Fruit fly (Drosophila melanogaster) whole organism, embryonic: Measurements from ENCODE around the gene fmt.

ENCODE experiments used
- ATbp ChIP-seq: fragments of 200-800 bp; sonication (Bioruptor generic); optimal IDR thresholded peaks from 2 replicates; lab custom pipeline; 2017; ENCODE audit warnings: missing biosample characterization, mild to moderate bottlenecking, missing genetic modification characterization, missing genetic modification reagents
- Blimp-1 ChIP-seq: fragments of 200-800 bp; sonication (Bioruptor generic); optimal IDR thresholded peaks from 3 replicates; lab custom pipeline; 2018; ENCODE audit warnings: missing biosample characterization, missing genetic modification characterization, mild to moderate bottlenecking, moderate library complexity, missing genetic modification reagents
- CG10431 ChIP-seq: fragments of 200-800 bp; sonication (Bioruptor generic); optimal IDR thresholded peaks from 3 replicates; lab custom pipeline; 2018; ENCODE audit warnings: missing biosample characterization, mild to moderate bottlenecking, missing genetic modification characterization
- CG10543 ChIP-seq: fragments of 200-800 bp; sonication (Bioruptor generic); optimal IDR thresholded peaks from 3 replicates; lab custom pipeline; 2017; ENCODE audit warnings: missing biosample characterization, mild to moderate bottlenecking, missing genetic modification characterization, moderate library complexity
- CG12104 ChIP-seq: fragments of 200-800 bp; sonication (Bioruptor generic); optimal IDR thresholded peaks from 3 replicates; lab custom pipeline; 2016; ENCODE audit warnings: missing biosample characterization, missing genetic modification characterization
- CG13296 ChIP-seq: fragments of 200-800 bp; sonication (Bioruptor generic); optimal IDR thresholded peaks from 3 replicates; lab custom pipeline; 2018; ENCODE audit warnings: missing biosample characterization, mild to moderate bottlenecking, missing genetic modification characterization
- CG15073 ChIP-seq: fragments of 200-800 bp; sonication (Bioruptor generic); optimal IDR thresholded peaks from 2 replicates; lab custom pipeline; 2016; ENCODE audit warnings: missing biosample characterization, missing genetic modification characterization
- CG15269 ChIP-seq: fragments of 200-800 bp; sonication (Bioruptor generic); optimal IDR thresholded peaks from 2 replicates; lab custom pipeline; 2018; ENCODE audit warnings: missing biosample characterization, mild to moderate bottlenecking, missing genetic modification characterization, moderate library complexity
- CG17186 ChIP-seq: fragments of 200-800 bp; sonication (Bioruptor generic); optimal IDR thresholded peaks from 3 replicates; lab custom pipeline; 2017; ENCODE audit warnings: missing biosample characterization, missing genetic modification reagents, missing genetic modification characterization
- CG1792 ChIP-seq: fragments of 200-800 bp; sonication (Bioruptor generic); optimal IDR thresholded peaks from 2 replicates; lab custom pipeline; 2016; ENCODE audit warnings: missing biosample characterization, missing genetic modification characterization
- CG18011 ChIP-seq: fragments of 200-800 bp; sonication (Bioruptor generic); optimal IDR thresholded peaks from 2 replicates; lab custom pipeline; 2017; ENCODE audit warnings: missing biosample characterization, missing genetic modification characterization, mild to moderate bottlenecking, moderate library complexity, missing genotype
- CG3847 ChIP-seq: fragments of 200-800 bp; sonication (Bioruptor generic); IDR thresholded peaks from 2 replicates; pipeline ENCODE4 v1.3.6; 2022; ENCODE audit warnings: missing biosample characterization, missing genetic modification characterization
- CG3995 ChIP-seq: fragments of 200-800 bp; sonication (Bioruptor generic); optimal IDR thresholded peaks from 3 replicates; lab custom pipeline; 2016; ENCODE audit warnings: missing biosample characterization, missing genetic modification characterization
- CG4424 ChIP-seq: fragments of 200-800 bp; sonication (Bioruptor generic); optimal IDR thresholded peaks from 3 replicates; lab custom pipeline; 2016; ENCODE audit warnings: missing biosample characterization, missing genetic modification characterization
- CG9609 ChIP-seq: fragments of 200-800 bp; sonication (Bioruptor generic); optimal IDR thresholded peaks from 3 replicates; lab custom pipeline; 2016; ENCODE audit warnings: missing biosample characterization, missing genetic modification characterization
- CkIIα-i1 ChIP-seq: fragments of 200-800 bp; sonication (Bioruptor generic); IDR thresholded peaks from 2 replicates; pipeline ENCODE4 v1.3.6; 2022; ENCODE audit warnings: missing biosample characterization, missing genetic modification characterization
- Doc3 ChIP-seq: fragments of 200-800 bp; sonication (Bioruptor generic); IDR thresholded peaks from 3 replicates; pipeline ENCODE4 v1.3.6; 2022; ENCODE audit warnings: missing biosample characterization, missing genetic modification characterization; ENCODE audit not compliant: partially characterized antibody
- Dref ChIP-seq: fragments of 200-800 bp; sonication (Bioruptor generic); IDR thresholded peaks from 2 replicates; pipeline ENCODE4 v1.3.6; 2022; ENCODE audit warnings: missing biosample characterization, missing genetic modification characterization
- Gug ChIP-seq: fragments of 200-800 bp; sonication (Bioruptor generic); IDR thresholded peaks from 4 replicates; pipeline ENCODE4 v1.3.6; 2022; ENCODE audit warnings: missing biosample characterization, missing genetic modification characterization
- H15 ChIP-seq: fragments of 200-800 bp; sonication (Bioruptor generic); IDR thresholded peaks from 3 replicates; pipeline ENCODE4 v1.3.6; 2022; ENCODE audit warnings: missing biosample characterization, missing genetic modification characterization
- H2.0 ChIP-seq: fragments of 200-800 bp; sonication (Bioruptor generic); IDR thresholded peaks from 2 replicates; pipeline ENCODE4 v1.3.6; 2022; ENCODE audit warnings: missing biosample characterization, missing genetic modification characterization
- Hand ChIP-seq: fragments of 200-800 bp; sonication (Bioruptor generic); optimal IDR thresholded peaks from 2 replicates; lab custom pipeline; 2017; ENCODE audit warnings: mild to moderate bottlenecking, missing biosample characterization, missing genetic modification reagents, missing genetic modification characterization
- Hmx ChIP-seq: fragments of 200-800 bp; sonication (Bioruptor generic); optimal IDR thresholded peaks from 2 replicates; lab custom pipeline; 2016; ENCODE audit warnings: missing biosample characterization, missing genetic modification characterization
- Jarid2 ChIP-seq: fragments of 200-800 bp; sonication (Bioruptor generic); optimal IDR thresholded peaks from 3 replicates; lab custom pipeline; 2017; ENCODE audit warnings: mild to moderate bottlenecking, missing biosample characterization, missing genetic modification reagents, missing genetic modification characterization
- Lim3 ChIP-seq: fragments of 200-800 bp; sonication (Bioruptor generic); IDR thresholded peaks from 2 replicates; pipeline ENCODE4 v1.3.6; 2022; ENCODE audit warnings: missing biosample characterization, missing genetic modification characterization
- Mad ChIP-seq: fragments of 200-800 bp; sonication (Bioruptor generic); optimal IDR thresholded peaks from 2 replicates; lab custom pipeline; 2016; ENCODE audit warnings: missing biosample characterization, missing genetic modification characterization
- Oli ChIP-seq: fragments of 200-800 bp; sonication (Bioruptor generic); optimal IDR thresholded peaks from 2 replicates; lab custom pipeline; 2018; ENCODE audit warnings: missing biosample characterization, mild to moderate bottlenecking, missing genetic modification characterization, moderate library complexity
- Opbp ChIP-seq: fragments of 200-800 bp; sonication (Bioruptor generic); IDR thresholded peaks from 3 replicates; pipeline ENCODE4 v1.3.6; 2022; ENCODE audit warnings: missing biosample characterization, missing genetic modification characterization; ENCODE audit not compliant: partially characterized antibody
- Ptx1 ChIP-seq: fragments of 200-800 bp; sonication (Bioruptor generic); IDR thresholded peaks from 2 replicates; pipeline ENCODE4 v1.3.6; 2022; ENCODE audit warnings: missing biosample characterization, missing genetic modification characterization
- Taf1 ChIP-seq: fragments of 200-800 bp; sonication (Bioruptor generic); IDR thresholded peaks from 2 replicates; pipeline ENCODE4 v1.3.6; 2022; ENCODE audit warnings: missing biosample characterization, missing genetic modification characterization
- ara ChIP-seq: fragments of 200-800 bp; sonication (Bioruptor generic); IDR thresholded peaks from 2 replicates; pipeline ENCODE4 v1.3.6; 2022; ENCODE audit warnings: missing biosample characterization, missing genetic modification characterization
- dm ChIP-seq: fragments of 200-800 bp; sonication (Bioruptor generic); optimal IDR thresholded peaks from 3 replicates; lab custom pipeline; 2016; ENCODE audit warnings: missing biosample characterization, missing genetic modification characterization
- exex ChIP-seq: fragments of 200-800 bp; sonication (Bioruptor generic); optimal IDR thresholded peaks from 4 replicates; lab custom pipeline; 2018; ENCODE audit warnings: missing biosample characterization, mild to moderate bottlenecking, missing genetic modification characterization, moderate library complexity
- fd64A ChIP-seq: fragments of 200-800 bp; sonication (Bioruptor generic); optimal IDR thresholded peaks from 3 replicates; lab custom pipeline; 2018; ENCODE audit warnings: missing biosample characterization, mild to moderate bottlenecking, missing genetic modification characterization
- fu2 ChIP-seq: fragments of 200-800 bp; sonication (Bioruptor generic); optimal IDR thresholded peaks from 2 replicates; lab custom pipeline; 2016; ENCODE audit warnings: missing biosample characterization, missing genetic modification characterization
- gem ChIP-seq: fragments of 200-800 bp; sonication (Bioruptor generic); optimal IDR thresholded peaks from 2 replicates; lab custom pipeline; 2019; ENCODE audit warnings: missing biosample characterization, mild to moderate bottlenecking, missing genetic modification characterization, moderate library complexity
- kay ChIP-seq: fragments of 200-800 bp; sonication (Bioruptor generic); optimal IDR thresholded peaks from 2 replicates; lab custom pipeline; 2016; ENCODE audit warnings: missing biosample characterization, missing genetic modification characterization
- klu ChIP-seq: fragments of 200-800 bp; sonication (Bioruptor generic); IDR thresholded peaks from 2 replicates; pipeline ENCODE4 v1.3.6; 2022; ENCODE audit warnings: missing biosample characterization, missing genetic modification characterization
- knrl ChIP-seq: fragments of 200-800 bp; sonication (Bioruptor generic); IDR thresholded peaks from 3 replicates; pipeline ENCODE4 v1.3.6; 2022; ENCODE audit warnings: missing biosample characterization, missing genetic modification characterization; ENCODE audit not compliant: partially characterized antibody
- mld ChIP-seq: fragments of 200-800 bp; sonication (Bioruptor generic); IDR thresholded peaks from 3 replicates; pipeline ENCODE4 v1.3.6; 2022; ENCODE audit warnings: missing biosample characterization, missing genetic modification characterization; ENCODE audit not compliant: partially characterized antibody
- nau ChIP-seq: fragments of 200-800 bp; sonication (Bioruptor generic); optimal IDR thresholded peaks from 3 replicates; lab custom pipeline; 2017; ENCODE audit warnings: missing biosample characterization, mild to moderate bottlenecking, missing genetic modification characterization, missing genetic modification reagents
- nmo ChIP-seq: fragments of 200-800 bp; sonication (Bioruptor generic); optimal IDR thresholded peaks from 2 replicates; lab custom pipeline; 2018; ENCODE audit warnings: missing biosample characterization, mild to moderate bottlenecking, missing genetic modification characterization, moderate library complexity
- pan ChIP-seq, 4 experiments: fragments of >200 bp in 3 of 4; fragments of 200-800 bp in 1 of 4; sonication (Bioruptor generic) in 1 of 4; optimal IDR thresholded peaks in 3 of 4; IDR thresholded peaks in 1 of 4; 2 replicates each; pipeline versions ENCODE4 v1.3.6 to Lab custom; 2017 to 2022; ENCODE audit warnings: missing biosample characterization in 2 of 4, missing genetic modification characterization in 2 of 4, mixed read lengths in 1 of 4
- rib ChIP-seq: fragments of 200-800 bp; sonication (Bioruptor generic); IDR thresholded peaks from 2 replicates; pipeline ENCODE4 v1.3.6; 2022; ENCODE audit warnings: missing biosample characterization, missing genetic modification characterization
- salm ChIP-seq: fragments of 200-800 bp; sonication (Bioruptor generic); optimal IDR thresholded peaks from 2 replicates; lab custom pipeline; 2018; ENCODE audit warnings: missing biosample characterization, mild to moderate bottlenecking, missing genetic modification characterization
- slou ChIP-seq: fragments of 200-800 bp; sonication (Bioruptor generic); optimal IDR thresholded peaks from 3 replicates; lab custom pipeline; 2016; ENCODE audit warnings: missing biosample characterization, missing genetic modification characterization
- trem ChIP-seq: fragments of 200-800 bp; optimal IDR thresholded peaks from 3 replicates; lab custom pipeline; 2019; ENCODE audit warnings: missing biosample characterization, mild to moderate bottlenecking, missing genetic modification characterization, moderate library complexity
- tx ChIP-seq: fragments of 200-800 bp; sonication (Bioruptor generic); optimal IDR thresholded peaks from 2 replicates; lab custom pipeline; 2016; ENCODE audit warnings: missing biosample characterization, missing genetic modification characterization
- unc-4 ChIP-seq: fragments of 200-800 bp; sonication (Bioruptor generic); IDR thresholded peaks from 2 replicates; pipeline ENCODE4 v1.3.6; 2022; ENCODE audit warnings: missing biosample characterization, missing genetic modification characterization; ENCODE audit not compliant: partially characterized antibody
- wdn ChIP-seq: fragments of 200-800 bp; sonication (Bioruptor generic); IDR thresholded peaks from 2 replicates; pipeline ENCODE4 v1.3.6; 2022; ENCODE audit warnings: missing biosample characterization, missing genetic modification characterization
- yki ChIP-seq: fragments of >200 bp; optimal IDR thresholded peaks from 3 replicates; lab custom pipeline; 2018

The fmt gene

dm6 chr3L:6217212-6217611, 43.5 kb upstream of the fmt start (continued):
- no peak for TF ChIP-seq fd64A (GFP tag; lab: Kevin White, UChicago)
- TF ChIP-seq dm (GFP tag; lab: Kevin White, UChicago), result peak; percentile 19
- peak; percentile 78 for TF ChIP-seq Ptx1 (GFP tag; lab: Robert Waterston, UW)
- TF ChIP-seq H15, result 0 out of 3 replicates have a peak, but pooled peaks have one; percentile 21
- TF ChIP-seq gem (tag; lab: Kevin White, UChicago), result peak; percentile 90
- TF ChIP-seq klu (GFP tag; lab: Robert Waterston, UW), result no peak
- TF ChIP-seq CG3995 (GFP tag; lab: Kevin White, UChicago), result no peak
- peak; percentile 37 for TF ChIP-seq CG12104 (GFP tag; lab: Kevin White, UChicago)
- no peak for TF ChIP-seq unc-4
- TF ChIP-seq tx (GFP tag; lab: Kevin White, UChicago), result no peak
- TF ChIP-seq slou (GFP tag; lab: Kevin White, UChicago), result no peak
- TF ChIP-seq Oli (tag; lab: Kevin White, UChicago), result peak; percentile 77
- no peak for TF ChIP-seq rib (GFP tag; lab: Robert Waterston, UW)
- TF ChIP-seq Jarid2, result no peak
- no peak for TF ChIP-seq mld (GFP tag; lab: Robert Waterston, UW)
- TF ChIP-seq exex (tag; lab: Kevin White, UChicago), result no peak
- TF ChIP-seq trem, result peak; percentile 86
- TF ChIP-seq CG15073 (GFP tag; lab: Kevin White, UChicago), result no peak
- no peak for TF ChIP-seq yki (lab: Kevin White, UChicago)
- TF ChIP-seq Mad, result peak; percentile 14
- peak; percentile 50 for TF ChIP-seq ATbp (GFP tag; lab: Kevin White, UChicago)
- TF ChIP-seq Lim3, result no peak
- no peak for TF ChIP-seq Hmx (GFP tag; lab: Kevin White, UChicago)
- TF ChIP-seq wdn (GFP tag; lab: Robert Waterston, UW), result no peak
- no peak for TF ChIP-seq knrl
- peak; percentile 60 for TF ChIP-seq CG15269 (tag; lab: Kevin White, UChicago)
- TF ChIP-seq Hand, result no peak
- TF ChIP-seq CG17186 (GFP tag; lab: Kevin White, UChicago), result no peak
- no peak for TF ChIP-seq pan (optimal IDR thresholded peaks at IDR 0.05; lab: Kevin White, UChicago)
- TF ChIP-seq pan (GFP tag; optimal IDR thresholded peaks at IDR 0.05 in 1 of 2, IDR thresholded peaks at IDR 0.05 in 1 of 2), result peak in 1 of 2 experiments; percentile 76
- no peak for TF ChIP-seq kay (GFP tag; lab: Kevin White, UChicago)
- no peak for TF ChIP-seq fu2 (GFP tag; lab: Kevin White, UChicago)
- TF ChIP-seq H2.0, result peak; percentile 66
- TF ChIP-seq CG13296 (GFP tag; lab: Kevin White, UChicago), result no peak
- TF ChIP-seq nau (GFP tag; lab: Kevin White, UChicago), result no peak
- no peak for TF ChIP-seq CG9609
- peak; percentile 80 for TF ChIP-seq Blimp-1 (GFP tag; lab: Kevin White, UChicago)
- TF ChIP-seq CG10431 (GFP tag; lab: Kevin White, UChicago), result no peak
- TF ChIP-seq Doc3 (GFP tag; lab: Robert Waterston, UW), result no peak
- TF ChIP-seq salm (tag; lab: Kevin White, UChicago), result peak; percentile 61
- TF ChIP-seq Gug, result no peak
- no peak for TF ChIP-seq CG18011 (GFP tag; lab: Kevin White, UChicago)
- TF ChIP-seq ara (GFP tag; lab: Robert Waterston, UW), result peak; percentile 81
- no peak for TF ChIP-seq Dref (GFP tag; lab: Robert Waterston, UW)
- 0 out of 2 replicates have a peak, but pooled peaks have one; percentile 4 for TF ChIP-seq CG3847 (GFP tag; lab: Robert Waterston, UW)
- no peak for TF ChIP-seq Opbp (GFP tag; lab: Robert Waterston, UW)
- TF ChIP-seq CkIIα-i1 (GFP tag; lab: Robert Waterston, UW), result no peak
- peak; percentile 78 for TF ChIP-seq CG4424
- no peak for TF ChIP-seq Taf1 (GFP tag; lab: Robert Waterston, UW)
- TF ChIP-seq CG10543 (GFP tag; lab: Kevin White, UChicago), result no peak
- peak; percentile 87 for TF ChIP-seq nmo
- no peak for TF ChIP-seq CG1792 (GFP tag; lab: Kevin White, UChicago)
